Fruit fly (Drosophila melanogaster) whole organism, embryonic: Measurements from ENCODE around the gene CG17786.

Experiments used
- ATbp ChIP-seq: fragments of 200-800 bp; sonication (Bioruptor generic); optimal IDR thresholded peaks from 2 replicates; lab custom pipeline; 2017; ENCODE audit warnings: missing biosample characterization, mild to moderate bottlenecking, missing genetic modification characterization, missing genetic modification reagents
- Atf3 ChIP-seq: fragments of 200-800 bp; sonication (Bioruptor generic); optimal IDR thresholded peaks from 3 replicates; lab custom pipeline; 2016; ENCODE audit warnings: missing biosample characterization, missing genetic modification characterization
- CG10209 ChIP-seq: fragments of 200-800 bp; sonication (Bioruptor generic); optimal IDR thresholded peaks from 3 replicates; lab custom pipeline; 2017; ENCODE audit warnings: missing biosample characterization, mild to moderate bottlenecking, missing genetic modification characterization, missing genetic modification reagents
- CG10267 ChIP-seq: fragments of 200-800 bp; sonication (Bioruptor generic); optimal IDR thresholded peaks from 2 replicates; lab custom pipeline; 2018; ENCODE audit warnings: missing biosample characterization, mild to moderate bottlenecking, missing genetic modification characterization, moderate library complexity
- CG10654 ChIP-seq: fragments of 200-800 bp; sonication (Bioruptor generic); optimal IDR thresholded peaks from 2 replicates; lab custom pipeline; 2016; ENCODE audit warnings: missing biosample characterization, missing genetic modification characterization
- CG11560 ChIP-seq: fragments of 200-800 bp; sonication (Bioruptor generic); IDR thresholded peaks from 3 replicates; pipeline ENCODE4 v1.3.6; 2022; ENCODE audit warnings: missing biosample characterization, missing genetic modification characterization
- CG11695 ChIP-seq: fragments of 200-800 bp; sonication (Bioruptor generic); IDR thresholded peaks from 3 replicates; pipeline ENCODE4 v1.3.6; 2022; ENCODE audit warnings: missing biosample characterization, missing genetic modification characterization
- CG11723 ChIP-seq: fragments of 200-800 bp; sonication (Bioruptor generic); optimal IDR thresholded peaks from 2 replicates; lab custom pipeline; 2017; ENCODE audit warnings: missing biosample characterization, mild to moderate bottlenecking, missing genetic modification characterization
- CG12071 ChIP-seq: fragments of 200-800 bp; sonication (Bioruptor generic); optimal IDR thresholded peaks from 3 replicates; lab custom pipeline; 2018; ENCODE audit warnings: missing biosample characterization, mild to moderate bottlenecking, missing genetic modification characterization
- CG12236 ChIP-seq: fragments of 200-800 bp; sonication (Bioruptor generic); optimal IDR thresholded peaks from 2 replicates; lab custom pipeline; 2016; ENCODE audit warnings: missing biosample characterization, missing genetic modification characterization
- CG13296 ChIP-seq: fragments of 200-800 bp; sonication (Bioruptor generic); optimal IDR thresholded peaks from 3 replicates; lab custom pipeline; 2018; ENCODE audit warnings: missing biosample characterization, mild to moderate bottlenecking, missing genetic modification characterization
- CG15011 ChIP-seq: fragments of 200-800 bp; sonication (Bioruptor generic); optimal IDR thresholded peaks from 3 replicates; lab custom pipeline; 2018; ENCODE audit warnings: missing biosample characterization, mild to moderate bottlenecking, missing genetic modification characterization
- CG16863 ChIP-seq: fragments of 200-800 bp; sonication (Bioruptor generic); optimal IDR thresholded peaks from 3 replicates; lab custom pipeline; 2016; ENCODE audit warnings: missing biosample characterization, missing genetic modification characterization
- CG32772 ChIP-seq: fragments of 200-800 bp; sonication (Bioruptor generic); IDR thresholded peaks from 2 replicates; pipeline ENCODE4 v1.3.6; 2022; ENCODE audit warnings: missing biosample characterization, missing genetic modification characterization
- CG33557 ChIP-seq: fragments of 200-800 bp; sonication (Bioruptor generic); optimal IDR thresholded peaks from 2 replicates; lab custom pipeline; 2019; ENCODE audit warnings: missing biosample characterization, mild to moderate bottlenecking, missing genetic modification characterization, moderate library complexity
- CG3995 ChIP-seq: fragments of 200-800 bp; sonication (Bioruptor generic); optimal IDR thresholded peaks from 3 replicates; lab custom pipeline; 2016; ENCODE audit warnings: missing biosample characterization, missing genetic modification characterization
- CG4707 ChIP-seq: fragments of 200-800 bp; sonication (Bioruptor generic); optimal IDR thresholded peaks from 2 replicates; lab custom pipeline; 2018; ENCODE audit warnings: missing biosample characterization, mild to moderate bottlenecking, missing genetic modification characterization, moderate library complexity
- CG5180 ChIP-seq: fragments of 200-800 bp; sonication (Bioruptor generic); optimal IDR thresholded peaks from 3 replicates; lab custom pipeline; 2017; ENCODE audit warnings: missing biosample characterization, missing genetic modification characterization, mild to moderate bottlenecking, moderate library complexity, missing genetic modification reagents
- CG5953 ChIP-seq: fragments of 200-800 bp; sonication (Bioruptor generic); IDR thresholded peaks from 2 replicates; pipeline ENCODE4 v1.3.6; 2022; ENCODE audit warnings: missing biosample characterization, missing genetic modification characterization
- CG6254 ChIP-seq: fragments of 200-800 bp; sonication (Bioruptor generic); optimal IDR thresholded peaks from 3 replicates; lab custom pipeline; 2017; ENCODE audit warnings: mild to moderate bottlenecking, missing biosample characterization, missing genetic modification reagents, missing genetic modification characterization
- CG7987 ChIP-seq: fragments of 200-800 bp; sonication (Bioruptor generic); optimal IDR thresholded peaks from 2 replicates; lab custom pipeline; 2018; ENCODE audit warnings: missing biosample characterization, mild to moderate bottlenecking, missing genetic modification characterization, moderate library complexity
- CG8281 ChIP-seq: fragments of 200-800 bp; sonication (Bioruptor generic); optimal IDR thresholded peaks from 2 replicates; lab custom pipeline; 2018; ENCODE audit warnings: missing biosample characterization, mild to moderate bottlenecking, missing genetic modification characterization, moderate library complexity
- Drgx ChIP-seq: fragments of 200-800 bp; sonication (Bioruptor generic); IDR thresholded peaks from 2 replicates; pipeline ENCODE4 v1.3.6; 2022; ENCODE audit warnings: missing biosample characterization, missing genetic modification characterization
- Eip74EF ChIP-seq, 2 experiments: fragments of 200-800 bp in 1 of 2; fragments of >200 bp in 1 of 2; sonication (Bioruptor generic) in 1 of 2; optimal IDR thresholded peaks; 2 replicates each; lab custom pipeline; 2017 to 2019; ENCODE audit warnings: missing biosample characterization in 2 of 2, missing genetic modification characterization in 2 of 2, mild to moderate bottlenecking in 1 of 2, moderate library complexity in 1 of 2
- Fer1 ChIP-seq: fragments of 200-800 bp; sonication (Bioruptor generic); optimal IDR thresholded peaks from 2 replicates; lab custom pipeline; 2017; ENCODE audit warnings: missing biosample characterization, mild to moderate bottlenecking, missing genetic modification characterization
- HHEX ChIP-seq: fragments of 200-800 bp; sonication (Bioruptor generic); optimal IDR thresholded peaks from 3 replicates; lab custom pipeline; 2017; ENCODE audit warnings: missing biosample characterization, mild to moderate bottlenecking, missing genetic modification characterization, missing genetic modification reagents
- Lhr ChIP-seq: fragments of 200-800 bp; sonication (Bioruptor generic); optimal IDR thresholded peaks from 3 replicates; lab custom pipeline; 2017; ENCODE audit warnings: mild to moderate bottlenecking, missing biosample characterization, missing genetic modification reagents, missing genetic modification characterization
- Lim3 ChIP-seq: fragments of 200-800 bp; sonication (Bioruptor generic); IDR thresholded peaks from 2 replicates; pipeline ENCODE4 v1.3.6; 2022; ENCODE audit warnings: missing biosample characterization, missing genetic modification characterization
- NFAT ChIP-seq: fragments of 200-800 bp; sonication (Bioruptor generic); IDR thresholded peaks from 2 replicates; pipeline ENCODE4 v1.3.6; 2022; ENCODE audit warnings: missing biosample characterization, missing genetic modification characterization
- NfI ChIP-seq: fragments of 200-800 bp; sonication (Bioruptor generic); optimal IDR thresholded peaks from 3 replicates; lab custom pipeline; 2018; ENCODE audit warnings: missing biosample characterization, mild to moderate bottlenecking, missing genetic modification characterization, moderate library complexity
- Rfx ChIP-seq: fragments of 200-800 bp; sonication (Bioruptor generic); IDR thresholded peaks from 2 replicates; pipeline ENCODE4 v1.3.6; 2022; ENCODE audit warnings: missing biosample characterization, missing genetic modification characterization
- Sin3A ChIP-seq: fragments of >200 bp; optimal IDR thresholded peaks from 2 replicates; lab custom pipeline; 2018
- Sry-β ChIP-seq: fragments of 200-800 bp; sonication (Bioruptor generic); optimal IDR thresholded peaks from 2 replicates; lab custom pipeline; 2018; ENCODE audit warnings: missing biosample characterization, mild to moderate bottlenecking, missing genetic modification characterization, moderate library complexity
- Stat92E ChIP-seq, 3 experiments: fragments of >200 bp in 2 of 3; fragments of 200-800 bp in 1 of 3; sonication (Bioruptor generic) in 1 of 3; optimal IDR thresholded peaks; 2 replicates each; lab custom pipeline; 2017 to 2019; ENCODE audit warnings: missing biosample characterization in 3 of 3, missing genetic modification characterization in 3 of 3, mild to moderate bottlenecking in 1 of 3, moderate library complexity in 1 of 3
- bigmax ChIP-seq: fragments of 200-800 bp; sonication (Bioruptor generic); optimal IDR thresholded peaks from 2 replicates; lab custom pipeline; 2018; ENCODE audit warnings: missing biosample characterization, mild to moderate bottlenecking, missing genetic modification characterization
- corto ChIP-seq: fragments of 200-800 bp; sonication (Bioruptor generic); optimal IDR thresholded peaks from 2 replicates; lab custom pipeline; 2016; ENCODE audit warnings: missing biosample characterization, mild to moderate bottlenecking, missing genetic modification characterization, moderate library complexity
- ewg ChIP-seq: fragments of 200-800 bp; sonication (Bioruptor generic); optimal IDR thresholded peaks from 3 replicates; lab custom pipeline; 2017; ENCODE audit warnings: mild to moderate bottlenecking, missing biosample characterization, missing genetic modification reagents, missing genetic modification characterization
- grn ChIP-seq: fragments of 200-800 bp; sonication (Bioruptor generic); optimal IDR thresholded peaks from 3 replicates; lab custom pipeline; 2017; ENCODE audit warnings: missing biosample characterization, missing genetic modification characterization
- hbn ChIP-seq: fragments of 200-800 bp; sonication (Bioruptor generic); IDR thresholded peaks from 2 replicates; pipeline ENCODE4 v1.3.6; 2022; ENCODE audit warnings: missing biosample characterization, missing genetic modification characterization; ENCODE audit not compliant: partially characterized antibody
- insv ChIP-seq, 2 experiments: fragments of 200-800 bp; sonication (Bioruptor generic); optimal IDR thresholded peaks; 3 replicates each; lab custom pipeline; 2016 to 2018; ENCODE audit warnings: missing biosample characterization in 2 of 2, missing genetic modification characterization in 2 of 2
- kah ChIP-seq: fragments of 200-800 bp; sonication (Bioruptor generic); optimal IDR thresholded peaks from 2 replicates; lab custom pipeline; 2018; ENCODE audit warnings: missing biosample characterization, mild to moderate bottlenecking, missing genetic modification characterization
- kay ChIP-seq: fragments of 200-800 bp; sonication (Bioruptor generic); optimal IDR thresholded peaks from 2 replicates; lab custom pipeline; 2016; ENCODE audit warnings: missing biosample characterization, missing genetic modification characterization
- ken ChIP-seq: fragments of 200-800 bp; sonication (Bioruptor generic); IDR thresholded peaks from 3 replicates; pipeline ENCODE4 v1.3.6; 2022; ENCODE audit warnings: missing biosample characterization, missing genetic modification characterization
- lmd ChIP-seq: fragments of 200-800 bp; sonication (Bioruptor generic); IDR thresholded peaks from 2 replicates; pipeline ENCODE4 v1.3.6; 2022; ENCODE audit warnings: missing biosample characterization, missing genetic modification characterization
- nerfin-2 ChIP-seq: fragments of 200-800 bp; sonication (Bioruptor generic); IDR thresholded peaks from 2 replicates; pipeline ENCODE4 v1.3.6; 2022; ENCODE audit warnings: missing biosample characterization, missing genetic modification characterization; ENCODE audit not compliant: partially characterized antibody
- org-1 ChIP-seq: fragments of 200-800 bp; sonication (Bioruptor generic); optimal IDR thresholded peaks from 2 replicates; lab custom pipeline; 2017; ENCODE audit warnings: missing biosample characterization, missing genetic modification characterization
- pum ChIP-seq: fragments of 200-800 bp; sonication (Bioruptor generic); optimal IDR thresholded peaks from 2 replicates; lab custom pipeline; 2016; ENCODE audit warnings: missing biosample characterization, missing genetic modification characterization
- row ChIP-seq: fragments of 200-800 bp; sonication (Bioruptor generic); IDR thresholded peaks from 3 replicates; pipeline ENCODE4 v1.3.6; 2022; ENCODE audit warnings: missing biosample characterization, missing genetic modification characterization
- ttk ChIP-seq: fragments of 200-800 bp; sonication (Bioruptor generic); IDR thresholded peaks from 2 replicates; pipeline ENCODE4 v2.1.2; 2022; ENCODE audit warnings: missing biosample characterization, missing genetic modification characterization
- vfl ChIP-seq: fragments of 200-800 bp; sonication (Bioruptor generic); optimal IDR thresholded peaks from 2 replicates; lab custom pipeline; 2016; ENCODE audit warnings: missing biosample characterization, missing genetic modification characterization

CG17786 gene

dm6 chr3R:24188619-24189018, 29.9 kb downstream of the CG17786 start, which contains the start of gene CG5515 (continued):
- TF ChIP-seq Fer1 (GFP tag; lab: Kevin White, UChicago), result peak; percentile 54
- TF ChIP-seq Sin3A (lab: Kevin White, UChicago), result peak; percentile 54
- TF ChIP-seq ttk (GFP tag; lab: Robert Waterston, UW), result peak; percentile 79
- peak; percentile 74 for TF ChIP-seq CG32772 (GFP tag; lab: Robert Waterston, UW)
- no peak for TF ChIP-seq grn
- peak; percentile 47 for TF ChIP-seq vfl (GFP tag; lab: Kevin White, UChicago)
- TF ChIP-seq lmd (GFP tag; lab: Robert Waterston, UW), result peak; percentile 87
- TF ChIP-seq org-1, result no peak
- TF ChIP-seq bigmax (GFP tag; lab: Kevin White, UChicago), result peak; percentile 67
- TF ChIP-seq CG10209 (GFP tag; lab: Kevin White, UChicago), result peak; percentile 49
- peak; percentile 70 for TF ChIP-seq Atf3
- TF ChIP-seq CG11695, result peak; percentile 59; the same call in 2 of the 3 replicates
- TF ChIP-seq CG4707 (GFP tag; lab: Kevin White, UChicago), result no peak
- TF ChIP-seq CG8281, result no peak
- TF ChIP-seq CG6254 (GFP tag; lab: Kevin White, UChicago), result no peak
- peak; percentile 75 for TF ChIP-seq Drgx (GFP tag; lab: Robert Waterston, UW)
- TF ChIP-seq CG16863 (GFP tag; lab: Kevin White, UChicago), result peak; percentile 71
- TF ChIP-seq insv (GFP tag; optimal IDR thresholded peaks at IDR 0.05; lab: Kevin White, UChicago), result no peak
- TF ChIP-seq CG10267, result peak; percentile 59
- no peak for TF ChIP-seq Sry-β
- no peak for TF ChIP-seq ATbp (GFP tag; lab: Kevin White, UChicago)
- peak; percentile 64; the same call in 2 of the 3 replicates for TF ChIP-seq CG11560 (tag; lab: Robert Waterston, UW)
- TF ChIP-seq hbn (GFP tag; lab: Robert Waterston, UW), result peak; percentile 55; the same call in 1 of the 2 replicates
- no peak for TF ChIP-seq CG15011 (GFP tag; lab: Kevin White, UChicago)
- peak; percentile 62 for TF ChIP-seq ewg (GFP tag; lab: Kevin White, UChicago)
- TF ChIP-seq ken (GFP tag; lab: Robert Waterston, UW), result peak; percentile 93
- TF ChIP-seq HHEX (GFP tag; lab: Kevin White, UChicago), result no peak
- TF ChIP-seq corto (GFP tag; lab: Kevin White, UChicago), result peak; percentile 47
- peak; percentile 30 for TF ChIP-seq Lhr
- TF ChIP-seq CG3995, result peak; percentile 44
- peak; percentile 88 for TF ChIP-seq nerfin-2 (GFP tag; lab: Robert Waterston, UW)
- peak; percentile 79 for TF ChIP-seq CG5953
- peak; percentile 32 for TF ChIP-seq CG12236 (GFP tag; lab: Kevin White, UChicago)
- no peak for TF ChIP-seq Eip74EF (GFP tag; optimal IDR thresholded peaks at IDR 0.05; lab: Kevin White, UChicago)
- TF ChIP-seq CG5180, result no peak
- peak; percentile 80 for TF ChIP-seq NfI (GFP tag; lab: Kevin White, UChicago)
- peak; percentile 3 for TF ChIP-seq kay
- TF ChIP-seq CG10654 (GFP tag; lab: Kevin White, UChicago), result peak; percentile 61
- peak; percentile 51 for TF ChIP-seq CG11723 (GFP tag; lab: Kevin White, UChicago)
- TF ChIP-seq CG12071 (GFP tag; lab: Kevin White, UChicago), result no peak
- TF ChIP-seq CG13296 (GFP tag; lab: Kevin White, UChicago), result peak; percentile 25
- peak; percentile 86 for TF ChIP-seq Rfx (GFP tag; lab: Robert Waterston, UW)
- peak; percentile 49 for TF ChIP-seq pum
- peak; percentile 36 for TF ChIP-seq CG33557 (GFP tag; lab: Kevin White, UChicago)
- peak; percentile 50; the same call in 1 of the 2 replicates for TF ChIP-seq Lim3
- peak; percentile 93 for TF ChIP-seq row (GFP tag; lab: Robert Waterston, UW)
- peak; percentile 9 for TF ChIP-seq CG7987 (GFP tag; lab: Kevin White, UChicago)
- TF ChIP-seq kah (GFP tag; lab: Kevin White, UChicago), result no peak
- peak; percentile 70 for TF ChIP-seq NFAT (GFP tag; lab: Robert Waterston, UW)
- TF ChIP-seq Stat92E (GFP tag; optimal IDR thresholded peaks at IDR 0.05; lab: Kevin White, UChicago), result no peak
